Fruit fly (Drosophila melanogaster): Measurements from ENCODE around the gene CG13928.
A peak's percentile ranks its signal among the peaks of the same experiment; 100 is the strongest.

DNA sequence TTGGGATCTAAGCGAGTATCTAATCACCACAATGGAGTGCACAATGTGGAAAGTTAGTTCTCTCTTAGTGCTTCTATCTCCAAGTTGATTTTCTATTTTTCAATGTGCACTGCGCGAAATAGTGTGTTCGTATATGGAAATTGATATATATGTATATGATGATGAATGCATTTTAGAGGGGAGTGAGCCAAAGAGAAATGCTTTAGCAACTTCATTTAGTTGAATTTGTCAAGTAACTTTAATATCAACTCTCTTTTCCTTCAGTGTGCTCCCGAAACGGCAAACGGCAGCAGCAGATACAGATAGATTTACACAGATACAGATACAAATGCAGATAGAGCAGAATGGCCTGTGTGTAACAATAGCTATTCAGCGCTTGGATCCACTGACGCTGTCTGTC is 44.2 kb downstream of the CG13928 start:
- TF ChIP-seq OdsH (GFP tag; optimal IDR thresholded peaks at IDR 0.05) (peak; percentile 70), Sox14 (GFP tag; optimal IDR thresholded peaks at IDR 0.05) (peak; percentile 72), Hr39 (GFP tag; optimal IDR thresholded peaks at IDR 0.05) (peak; percentile 46)

Data from whole organism, prepupa.